Worm (Caenorhabditis elegans): ENCODE results near the gene frpr-7.
A peak's percentile ranks its signal among the peaks of the same experiment; 100 is the strongest.

frpr-7 gene

DNA sequence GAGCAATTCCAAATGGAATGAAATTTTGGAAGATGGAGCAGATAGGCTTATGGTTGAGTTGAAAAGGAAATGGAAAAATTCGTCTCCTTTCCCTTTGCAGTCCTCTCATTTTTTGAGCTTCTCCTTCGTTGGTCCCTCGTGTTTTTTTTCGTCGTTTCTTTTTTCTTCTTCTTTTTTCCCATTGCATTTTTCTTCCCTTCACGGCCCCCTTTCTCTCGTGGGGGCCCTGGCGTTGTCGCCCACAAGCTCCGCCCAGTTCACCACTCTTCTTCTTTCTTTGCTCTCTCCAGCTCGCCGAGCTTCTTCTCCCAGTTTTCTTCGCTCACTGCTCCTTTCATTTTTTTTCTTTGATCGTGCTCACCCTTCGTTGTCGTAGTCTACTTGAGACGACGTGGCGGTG is 60.2 kb downstream of the frpr-7 start:
- TF ChIP-seq aly-2 (tag; optimal IDR thresholded peaks at IDR 0.05) (no peak), lsy-2 (tag; optimal IDR thresholded peaks at IDR 0.05) (peak in 1 of 2 experiments; percentile 32), nhr-77 (tag; optimal IDR thresholded peaks at IDR 0.05) (no peak), xbp-1 (tag; optimal IDR thresholded peaks at IDR 0.05) (peak; percentile 3), pax-3 (tag; optimal IDR thresholded peaks at IDR 0.05) (no peak), lin-35 (GFP tag; optimal IDR thresholded peaks at IDR 0.05) (peak in 1 of 2 experiments; percentile 7), nhr-12 (tag; optimal IDR thresholded peaks at IDR 0.05) (no peak), lin-39 (tag; optimal IDR thresholded peaks at IDR 0.05) (no peak), dsc-1 (tag; optimal IDR thresholded peaks at IDR 0.05) (peak; percentile 6), ztf-11 (tag; optimal IDR thresholded peaks at IDR 0.05) (no peak), fkh-10 (GFP tag; optimal IDR thresholded peaks at IDR 0.05) (peak; percentile 66), lin-13 (GFP tag; optimal IDR thresholded peaks at IDR 0.05) (no peak), swsn-7 (tag; optimal IDR thresholded peaks at IDR 0.05) (peak; percentile 34), skn-1 (tag; optimal IDR thresholded peaks at IDR 0.05) (peak; percentile 16), lin-14 (GFP tag; optimal IDR thresholded peaks at IDR 0.05) (peak; percentile 85), nhr-84 (tag; optimal IDR thresholded peaks at IDR 0.05) (no peak), tlp-1 (tag; optimal IDR thresholded peaks at IDR 0.05) (no peak), irx-1 (tag; optimal IDR thresholded peaks at IDR 0.05) (no peak), egl-27 (tag; optimal IDR thresholded peaks at IDR 0.05) (no peak), nhr-90 (tag; optimal IDR thresholded peaks at IDR 0.05; ENCODE audit: poor library complexity) (no peak), sptf-1 (tag; optimal IDR thresholded peaks at IDR 0.05) (no peak), ceh-8 (GFP tag; optimal IDR thresholded peaks at IDR 0.05) (no peak), pag-3 (tag; optimal IDR thresholded peaks at IDR 0.05; ENCODE audit: borderline replicate concordance, insufficient read depth) (no peak), nhr-47 (tag; optimal IDR thresholded peaks at IDR 0.05) (peak; percentile 44), tbx-2 (tag; optimal IDR thresholded peaks at IDR 0.05) (peak; percentile 61), Y116A8C.19 (tag; optimal IDR thresholded peaks at IDR 0.05; ENCODE audit: borderline replicate concordance) (no peak), unc-130 (tag; optimal IDR thresholded peaks at IDR 0.05) (no peak), efl-3 (GFP tag; optimal IDR thresholded peaks at IDR 0.05) (no peak), rnt-1 (tag; optimal IDR thresholded peaks at IDR 0.05) (peak; percentile 46), nhr-19 (GFP tag; conservative IDR thresholded peaks at IDR 0.05) (no peak), C16A3.4 (tag; optimal IDR thresholded peaks at IDR 0.05) (no peak), unc-86 (tag; optimal IDR thresholded peaks at IDR 0.05) (peak; percentile 46), ceh-63 (GFP tag; optimal IDR thresholded peaks at IDR 0.05) (no peak), ces-1 (GFP tag; optimal IDR thresholded peaks at IDR 0.05) (no peak), mdl-1 (tag; optimal IDR thresholded peaks at IDR 0.05) (no peak), sox-4 (tag; optimal IDR thresholded peaks at IDR 0.05) (no peak), ets-5 (GFP tag; IDR thresholded peaks at IDR 0.05) (no peak), ceh-82 (tag; optimal IDR thresholded peaks at IDR 0.05) (peak in 2 of 3 experiments; percentile 7 to 24), mep-1 (tag; optimal IDR thresholded peaks at IDR 0.05) (peak; percentile 3), C04F5.9 (tag; optimal IDR thresholded peaks at IDR 0.05) (no peak), nhr-71 (tag; optimal IDR thresholded peaks at IDR 0.05) (peak; percentile 57), jun-1 (tag; optimal IDR thresholded peaks at IDR 0.05) (no peak), sup-37 (GFP tag; optimal IDR thresholded peaks at IDR 0.05) (no peak), nhr-20 (tag; optimal IDR thresholded peaks at IDR 0.05) (no peak), lin-15B (tag; optimal IDR thresholded peaks at IDR 0.05) (no peak), ama-1 (optimal IDR thresholded peaks at IDR 0.05) (no peak), egl-13 (tag; optimal IDR thresholded peaks at IDR 0.05) (peak; percentile 25), pqm-1 (tag; optimal IDR thresholded peaks at IDR 0.05) (no peak), nhr-76 (tag; optimal IDR thresholded peaks at IDR 0.05) (no peak), snu-23 (GFP tag; optimal IDR thresholded peaks at IDR 0.05) (peak; percentile 23), hlh-17 (GFP tag; optimal IDR thresholded peaks at IDR 0.05; ENCODE audit: borderline replicate concordance) (no peak), nhr-11 (tag; optimal IDR thresholded peaks at IDR 0.05) (no peak), blmp-1 (tag; optimal IDR thresholded peaks at IDR 0.05) (no peak), mef-2 (tag; optimal IDR thresholded peaks at IDR 0.05) (no peak)
